Worm (Caenorhabditis elegans) whole organism, mixed stage, embryonic: ENCODE data around the gene col-42.

ENCODE experiments used
- mab-5 ChIP-seq: fragments of 150-350 bp; optimal IDR thresholded peaks from 2 replicates; lab custom pipeline; 2014; ENCODE audit warnings: missing biosample characterization, missing genetic modification characterization
- nhr-28 ChIP-seq: fragments of 150-350 bp; optimal IDR thresholded peaks from 2 replicates; lab custom pipeline; 2014; ENCODE audit warnings: missing biosample characterization, missing genetic modification characterization
- nhr-76 ChIP-seq: sonication (generic microtip); optimal IDR thresholded peaks from 2 replicates; lab custom pipeline; 2017; ENCODE audit warnings: missing biosample characterization, missing genetic modification characterization
- unc-62 ChIP-seq: fragments of 150-350 bp; optimal IDR thresholded peaks from 2 replicates; lab custom pipeline; 2014; ENCODE audit warnings: missing biosample characterization, missing genetic modification reagents, missing genetic modification characterization

ce11 chrV:18626764-18627163, 11.5 kb upstream of the col-42 start, which contains the start of gene Y69H2.15:
- no peak for TF ChIP-seq mab-5 (tag; lab: Kevin White, UChicago)
- no peak for TF ChIP-seq nhr-28
- TF ChIP-seq nhr-76, result no peak
- TF ChIP-seq unc-62 (GFP tag; lab: Kevin White, UChicago), result no peak
